Worm (Caenorhabditis elegans) whole organism, midembryonic: ENCODE results near the gene T16A1.2.
"Not testable (repeated sequence)": the region's sequence is repeated elsewhere in the genome, so short reads cannot be mapped to it uniquely, and the experiment has no call there.

Experiments used
- T22C8.4 ChIP-seq: fragments of 200-800 bp; sonication (Bioruptor generic); IDR thresholded peaks from 2 replicates; pipeline ENCODE4 v1.3.6; 2022; ENCODE audit warnings: missing genetic modification characterization, missing compliant biosample characterization
- cog-1 ChIP-seq: sonication (generic microtip); optimal IDR thresholded peaks from 2 replicates; lab custom pipeline; 2016; ENCODE audit warnings: missing genetic modification characterization, missing compliant biosample characterization
- flt-1 ChIP-seq: fragments of 200-800 bp; sonication (Bioruptor generic); IDR thresholded peaks from 2 replicates; pipeline ENCODE4 v1.3.6; 2022; ENCODE audit warnings: missing genetic modification characterization, missing compliant biosample characterization
- klf-2 ChIP-seq: fragments of 200-800 bp; sonication (Bioruptor generic); conservative IDR thresholded peaks from 2 replicates; pipeline ENCODE4 v1.3.6; 2022; ENCODE audit warnings: missing genetic modification reagents, missing genetic modification characterization, missing compliant biosample characterization
- med-1 ChIP-seq: sonication (generic microtip); optimal IDR thresholded peaks from 2 replicates; lab custom pipeline; 2017; ENCODE audit warnings: missing genetic modification characterization, mild to moderate bottlenecking, missing compliant biosample characterization, antibody characterized with exemption, missing genetic modification reagents; ENCODE audit not compliant: insufficient read depth
- ref-1 ChIP-seq: fragments of 200-800 bp; sonication (Bioruptor generic); conservative IDR thresholded peaks from 2 replicates; pipeline ENCODE4 v1.3.6; 2022; ENCODE audit warnings: missing genetic modification reagents, missing genetic modification characterization, missing compliant biosample characterization
- tab-1 ChIP-seq: fragments of 200-800 bp; sonication (Bioruptor generic); IDR thresholded peaks from 2 replicates; pipeline ENCODE4 v1.3.6; 2022; ENCODE audit warnings: missing genetic modification characterization, missing compliant biosample characterization
- ztf-23 ChIP-seq: fragments of 200-800 bp; sonication (Bioruptor generic); IDR thresholded peaks from 2 replicates; pipeline ENCODE4 v1.3.6; 2022; ENCODE audit warnings: missing genetic modification reagents, missing genetic modification characterization, missing compliant biosample characterization
- ztf-29 ChIP-seq: fragments of 200-800 bp; sonication (Bioruptor generic); IDR thresholded peaks from 2 replicates; pipeline ENCODE4 v1.3.6; 2022; ENCODE audit warnings: missing genetic modification reagents, missing genetic modification characterization, missing compliant biosample characterization

Gene T16A1.2

DNA sequence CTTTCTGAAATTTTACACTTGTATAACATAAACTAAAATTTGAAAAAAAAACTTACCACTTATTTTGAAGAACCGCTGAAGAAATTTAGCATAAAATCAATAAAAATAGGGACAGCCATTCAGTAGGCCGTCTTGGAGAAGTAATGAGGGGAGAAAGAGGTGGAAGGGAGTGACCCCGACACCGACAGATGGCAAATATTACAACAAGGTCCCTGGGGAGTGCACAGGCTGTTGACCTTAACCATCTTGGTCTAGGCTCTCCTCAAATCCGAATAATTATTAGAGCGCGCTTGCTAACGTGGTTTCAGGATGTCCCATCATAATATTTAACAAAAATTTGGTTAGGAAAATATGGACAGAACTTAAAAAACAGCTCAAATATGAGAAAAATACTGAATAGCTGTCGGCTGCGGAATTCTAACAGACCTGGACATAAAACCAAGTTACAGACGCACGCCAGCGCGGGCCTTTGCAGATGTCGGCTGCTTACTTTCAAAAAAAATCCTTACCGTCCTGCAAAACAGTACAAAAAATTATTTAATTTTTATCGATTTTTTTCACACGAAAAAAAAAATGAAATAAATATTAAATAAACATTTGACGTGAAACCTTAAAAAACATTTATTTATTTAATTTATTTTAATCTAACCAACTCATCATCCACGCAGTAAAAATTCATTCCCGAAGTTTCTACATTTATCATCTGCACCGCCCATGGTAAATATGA is at the start of gene T16A1.2:
Gene T16A1.2, plus strand, starts transcription at position 677 of the 727 bp plus-strand sequence.
- TF ChIP-seq tab-1 (GFP tag; lab: Robert Waterston, UW) = no peak
- TF ChIP-seq T22C8.4 (GFP tag; lab: Robert Waterston, UW) = no peak
- no peak for TF ChIP-seq ref-1 (GFP tag; lab: Robert Waterston, UW)
- no peak for TF ChIP-seq med-1 (GFP tag; lab: Kevin White, UChicago)
- TF ChIP-seq klf-2 = no peak
- no peak for TF ChIP-seq flt-1 (GFP tag; lab: Robert Waterston, UW)
- TF ChIP-seq ztf-29 (GFP tag; lab: Robert Waterston, UW) = no peak
- no peak for TF ChIP-seq cog-1 (tag; lab: Kevin White, UChicago)

DNA sequence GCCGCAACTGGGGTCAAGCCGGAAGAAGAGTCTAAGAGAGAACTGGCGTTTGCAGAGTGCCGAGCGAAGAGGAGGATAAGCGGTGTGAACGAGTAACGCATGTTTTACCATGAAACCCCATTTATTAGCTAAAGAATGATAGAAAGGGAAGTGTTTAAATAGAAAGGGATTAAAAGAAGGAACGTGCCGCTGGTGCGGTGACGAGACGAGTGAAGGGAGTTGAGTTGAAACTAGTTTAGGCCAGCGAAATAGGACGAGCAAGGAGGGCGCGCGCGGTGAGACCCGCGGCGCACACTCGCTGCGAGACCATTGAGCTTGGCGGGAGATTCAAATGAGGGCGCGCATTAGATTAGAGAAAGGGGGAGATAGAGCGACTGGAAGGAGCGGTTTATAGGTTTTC is 48.8 kb upstream of the T16A1.2 start, which contains the start of gene math-1:
Gene math-1, minus strand, starts transcription at position 101 of the 400 bp plus-strand sequence.
- TF ChIP-seq klf-2; flt-1 (GFP tag; lab: Robert Waterston, UW); tab-1 (GFP tag; lab: Robert Waterston, UW): not testable (repeated sequence)

DNA sequence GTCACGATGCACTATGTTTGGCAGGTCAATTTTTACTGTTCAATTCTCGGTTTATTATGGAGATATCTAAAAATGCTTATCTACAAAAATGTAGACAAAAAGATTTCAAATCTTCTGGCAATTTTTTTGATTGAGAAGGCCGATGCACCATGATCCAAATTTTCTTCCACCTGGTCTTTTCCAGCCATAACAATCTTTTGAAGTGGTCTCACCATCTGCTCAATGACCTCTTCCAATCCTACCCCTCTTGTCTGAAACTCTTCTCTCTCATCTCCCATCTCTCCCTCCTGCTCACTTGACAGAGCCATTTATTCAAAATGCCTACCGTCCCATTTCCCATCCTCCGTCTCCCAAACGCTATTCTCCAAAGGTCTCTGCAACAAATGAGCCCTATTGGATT is 44.0 kb upstream of the T16A1.2 start, which contains the start of gene fbxb-35:
Gene fbxb-35, plus strand, starts transcription at position 301 of the 400 bp plus-strand sequence.
- TF ChIP-seq ztf-23 (GFP tag; lab: Robert Waterston, UW) = no peak
- TF ChIP-seq T22C8.4 (GFP tag; lab: Robert Waterston, UW) = no peak
- no peak for TF ChIP-seq ref-1 (GFP tag; lab: Robert Waterston, UW)
- TF ChIP-seq cog-1 (tag; lab: Kevin White, UChicago) = no peak
- no peak for TF ChIP-seq ztf-29 (GFP tag; lab: Robert Waterston, UW)

DNA sequence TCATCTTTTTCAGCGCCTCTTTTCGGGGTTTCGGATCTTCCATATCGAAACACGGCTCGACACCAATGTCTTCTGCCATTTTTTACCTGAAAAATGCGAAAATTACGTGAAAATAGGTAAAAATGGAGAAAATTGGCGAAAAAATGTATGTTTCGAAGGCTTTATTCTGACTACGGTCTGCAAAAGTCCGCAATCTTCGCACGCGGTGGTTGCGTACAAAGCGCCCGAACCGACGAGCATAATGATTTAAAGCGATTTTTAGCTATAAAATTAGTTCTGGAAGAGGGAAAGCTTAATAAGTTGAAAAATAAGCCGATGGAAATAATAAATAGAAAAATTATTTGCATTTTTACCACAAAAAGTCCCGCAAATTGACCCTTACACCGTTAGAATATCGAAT is 36.4 kb upstream of the T16A1.2 start, which contains the start of gene F07E5.5:
Gene F07E5.5, minus strand, starts transcription at position 86 of the 400 bp plus-strand sequence.
- TF ChIP-seq ztf-23 (GFP tag; lab: Robert Waterston, UW) = no peak

DNA sequence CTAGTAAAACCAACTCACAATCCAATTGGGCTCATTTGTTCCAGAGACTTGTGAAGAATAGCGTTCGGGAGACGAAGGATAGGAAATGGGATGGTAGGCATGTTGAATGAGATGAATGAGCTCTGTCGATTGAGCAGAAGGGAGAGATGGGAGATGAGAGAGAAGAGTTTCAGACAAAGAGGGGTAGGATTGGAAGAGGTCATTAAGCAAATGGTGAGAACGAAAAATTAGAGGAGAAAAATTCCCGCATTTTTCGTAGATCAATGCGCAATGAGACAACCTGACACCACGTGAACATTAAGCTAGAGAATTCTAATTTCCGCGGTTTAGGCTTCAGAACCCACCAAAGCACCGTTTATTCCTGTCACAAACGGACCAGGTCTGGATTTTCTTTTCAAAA is 31.4 kb upstream of the T16A1.2 start, which contains the start of gene F07E5.13:
Gene F07E5.13, minus strand, starts transcription at position 101 of the 400 bp plus-strand sequence.
- TF ChIP-seq T22C8.4 (GFP tag; lab: Robert Waterston, UW) = no peak
- TF ChIP-seq ref-1 (GFP tag; lab: Robert Waterston, UW) = no peak
- TF ChIP-seq ztf-23 (GFP tag; lab: Robert Waterston, UW) = no peak
- no peak for TF ChIP-seq klf-2
- no peak for TF ChIP-seq ztf-29 (GFP tag; lab: Robert Waterston, UW)
- no peak for TF ChIP-seq med-1 (GFP tag; lab: Kevin White, UChicago)
- no peak for TF ChIP-seq cog-1 (tag; lab: Kevin White, UChicago)
- no peak for TF ChIP-seq flt-1 (GFP tag; lab: Robert Waterston, UW)
- TF ChIP-seq tab-1 (GFP tag; lab: Robert Waterston, UW) = no peak

DNA sequence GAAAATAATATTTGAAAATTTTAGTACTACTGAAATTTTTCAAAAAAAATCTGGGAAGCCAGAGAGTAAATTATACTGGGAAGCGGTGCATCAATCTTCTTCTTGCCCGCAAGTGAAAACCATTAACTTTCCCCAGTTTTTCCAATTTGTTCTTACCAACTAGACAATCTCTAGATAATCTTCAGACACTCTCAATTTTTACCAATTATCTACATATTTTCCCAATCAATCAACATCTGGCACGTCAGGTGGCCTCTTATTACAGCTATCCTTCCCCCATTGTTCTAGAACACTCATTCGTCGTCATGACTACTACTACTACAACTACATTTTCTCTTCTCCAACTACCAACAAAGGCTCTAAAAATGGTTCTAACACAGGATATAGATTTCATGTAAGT is 30.9 kb upstream of the T16A1.2 start, which contains the start of gene fbxb-6:
Gene fbxb-6, plus strand, starts transcription at position 301 of the 400 bp plus-strand sequence.
- TF ChIP-seq ref-1 (GFP tag; lab: Robert Waterston, UW) (no peak), T22C8.4 (GFP tag; lab: Robert Waterston, UW) (no peak), ztf-23 (GFP tag; lab: Robert Waterston, UW) (no peak), tab-1 (GFP tag; lab: Robert Waterston, UW) (no peak), cog-1 (tag; lab: Kevin White, UChicago) (no peak), flt-1 (GFP tag; lab: Robert Waterston, UW) (no peak), ztf-29 (GFP tag; lab: Robert Waterston, UW) (no peak), med-1 (GFP tag; lab: Kevin White, UChicago) (no peak), klf-2 (no peak)

DNA sequence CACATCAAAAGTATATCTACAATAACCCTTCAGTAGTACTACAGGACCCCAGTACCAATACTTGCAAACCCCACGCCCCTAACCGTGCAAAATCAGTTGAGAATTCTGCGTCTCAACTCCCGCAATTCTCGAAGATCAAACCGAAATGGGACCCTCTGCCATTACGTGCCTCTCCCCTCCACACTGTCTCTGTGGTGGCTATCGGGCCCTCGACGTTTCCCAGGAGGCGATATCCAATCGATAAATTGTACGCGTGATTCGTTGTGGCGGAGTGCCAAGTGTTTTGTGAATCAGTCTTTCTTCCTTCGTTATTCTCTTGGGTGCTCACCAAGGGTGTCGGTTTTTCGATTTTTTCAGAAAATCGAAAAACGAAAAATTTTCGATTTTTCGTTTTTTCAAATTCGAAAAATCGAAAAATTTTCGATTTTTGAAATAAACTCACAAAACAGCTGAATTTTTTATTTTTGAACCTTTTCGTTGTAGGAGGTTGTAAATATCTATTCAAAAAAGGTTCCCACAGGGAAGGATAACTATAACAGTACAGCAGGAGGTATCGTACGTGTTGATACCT is 27.9 kb upstream of the T16A1.2 start, which contains the start of gene F07E5.12:
Gene F07E5.12, plus strand, starts transcription at position 521 of the 571 bp plus-strand sequence.
- TF ChIP-seq klf-2; flt-1 (GFP tag; lab: Robert Waterston, UW); tab-1 (GFP tag; lab: Robert Waterston, UW): not testable (repeated sequence)

DNA sequence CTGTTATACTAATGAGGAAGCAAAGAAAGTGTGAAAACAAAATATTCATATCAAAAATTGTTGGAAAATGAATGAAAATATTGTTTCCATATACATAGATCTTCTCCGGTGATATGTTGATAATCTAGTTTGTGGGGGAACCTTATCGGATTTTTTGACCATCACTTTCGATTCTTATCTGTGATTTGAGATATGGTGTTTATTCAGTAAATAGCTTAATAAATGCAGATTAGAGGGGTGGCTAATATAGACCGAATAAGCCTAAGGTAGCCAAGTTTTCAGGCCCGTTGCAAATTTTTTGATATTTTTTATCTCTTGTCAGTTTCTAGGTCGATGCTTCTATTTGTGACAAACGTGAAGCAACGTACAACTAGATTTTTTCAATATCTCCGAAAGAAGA is 24.0 kb upstream of the T16A1.2 start, which contains the start of gene F07E5.7:
Gene F07E5.7, minus strand, starts transcription at position 101 of the 400 bp plus-strand sequence.
- TF ChIP-seq cog-1 (tag; lab: Kevin White, UChicago) (no peak), ztf-29 (GFP tag; lab: Robert Waterston, UW) (no peak), ref-1 (GFP tag; lab: Robert Waterston, UW) (no peak), ztf-23 (GFP tag; lab: Robert Waterston, UW) (no peak), T22C8.4 (GFP tag; lab: Robert Waterston, UW) (no peak), flt-1 (GFP tag; lab: Robert Waterston, UW) (no peak)

DNA sequence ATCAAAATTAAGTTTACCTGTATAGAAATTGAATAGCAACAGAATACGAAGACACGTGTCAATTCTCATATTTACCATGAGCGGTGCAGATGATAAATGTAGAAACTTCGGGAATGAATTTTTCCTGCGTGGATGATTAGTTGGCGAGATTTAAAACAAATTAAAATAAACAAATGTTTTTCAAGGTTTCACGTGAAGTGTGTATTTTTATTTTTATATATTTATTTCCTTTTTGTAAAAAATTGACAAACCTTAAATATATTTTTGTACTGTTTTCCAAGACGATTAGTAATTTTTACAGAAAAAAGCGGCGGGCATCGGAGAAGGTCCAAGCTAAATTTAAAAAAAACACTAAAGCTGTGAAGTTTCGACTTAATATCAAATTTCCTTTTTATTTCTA is 19.9 kb upstream of the T16A1.2 start, which contains the start of gene F07E5.8:
Gene F07E5.8, minus strand, starts transcription at position 101 of the 400 bp plus-strand sequence.
- TF ChIP-seq ref-1 (GFP tag; lab: Robert Waterston, UW) = no peak
- TF ChIP-seq med-1 (GFP tag; lab: Kevin White, UChicago) = no peak
- no peak for TF ChIP-seq flt-1 (GFP tag; lab: Robert Waterston, UW)
- TF ChIP-seq ztf-23 (GFP tag; lab: Robert Waterston, UW) = no peak
- no peak for TF ChIP-seq klf-2
- no peak for TF ChIP-seq ztf-29 (GFP tag; lab: Robert Waterston, UW)
- TF ChIP-seq cog-1 (tag; lab: Kevin White, UChicago) = no peak
- TF ChIP-seq tab-1 (GFP tag; lab: Robert Waterston, UW) = no peak
- TF ChIP-seq T22C8.4 (GFP tag; lab: Robert Waterston, UW) = no peak
